Fruit fly (Drosophila melanogaster) whole organism, prepupa: ENCODE results near the gene CG31321.
A peak's percentile ranks its signal among the peaks of the same experiment; 100 is the strongest.

Experiments
- Blimp-1 ChIP-seq: fragments of 200-800 bp; sonication (Bioruptor generic); optimal IDR thresholded peaks from 3 replicates; lab custom pipeline; 2017; ENCODE audit warnings: missing biosample characterization, missing genetic modification characterization, mild to moderate bottlenecking, moderate library complexity, missing genetic modification reagents
- CG10631 ChIP-seq: fragments of 200-800 bp; sonication (Bioruptor generic); optimal IDR thresholded peaks from 2 replicates; lab custom pipeline; 2016; ENCODE audit warnings: missing biosample characterization, missing genetic modification characterization
- CG10669 ChIP-seq: fragments of 200-800 bp; sonication (Bioruptor generic); optimal IDR thresholded peaks from 3 replicates; lab custom pipeline; 2018; ENCODE audit warnings: missing biosample characterization, mild to moderate bottlenecking, missing genetic modification characterization, moderate library complexity
- CG11294 ChIP-seq: fragments of 200-800 bp; sonication (Bioruptor generic); IDR thresholded peaks from 2 replicates; pipeline ENCODE4 v1.3.6; 2022; ENCODE audit warnings: missing biosample characterization, missing genetic modification characterization
- CG11902 ChIP-seq: fragments of 200-800 bp; sonication (Bioruptor generic); optimal IDR thresholded peaks from 3 replicates; lab custom pipeline; 2016; ENCODE audit warnings: missing biosample characterization, missing genetic modification characterization
- CG15336 ChIP-seq: fragments of 200-800 bp; sonication (Bioruptor generic); IDR thresholded peaks from 2 replicates; pipeline ENCODE4 v1.3.6; 2022; ENCODE audit warnings: missing biosample characterization, missing genetic modification characterization
- CG1621 ChIP-seq: fragments of 200-800 bp; sonication (Bioruptor generic); optimal IDR thresholded peaks from 3 replicates; lab custom pipeline; 2018; ENCODE audit warnings: missing biosample characterization, mild to moderate bottlenecking, missing genetic modification characterization
- CG3032 ChIP-seq: fragments of 200-800 bp; optimal IDR thresholded peaks from 2 replicates; lab custom pipeline; 2019; ENCODE audit warnings: missing biosample characterization, mild to moderate bottlenecking, missing genetic modification characterization, moderate library complexity
- CG31627 ChIP-seq: fragments of 200-800 bp; sonication (Bioruptor generic); optimal IDR thresholded peaks from 3 replicates; lab custom pipeline; 2016; ENCODE audit warnings: missing biosample characterization, missing genetic modification characterization
- CG32006 ChIP-seq: fragments of 200-800 bp; sonication (Bioruptor generic); optimal IDR thresholded peaks from 3 replicates; lab custom pipeline; 2017; ENCODE audit warnings: missing biosample characterization, mild to moderate bottlenecking, missing genetic modification characterization
- CG34406 ChIP-seq: fragments of 200-800 bp; sonication (Bioruptor generic); optimal IDR thresholded peaks from 3 replicates; lab custom pipeline; 2016; ENCODE audit warnings: missing biosample characterization, missing genetic modification characterization
- CG3919 ChIP-seq: fragments of 200-800 bp; sonication (Bioruptor generic); optimal IDR thresholded peaks from 3 replicates; lab custom pipeline; 2016; ENCODE audit warnings: missing biosample characterization, missing genetic modification characterization
- CG4318 ChIP-seq: fragments of 200-800 bp; sonication (Bioruptor generic); optimal IDR thresholded peaks from 3 replicates; lab custom pipeline; 2017; ENCODE audit warnings: missing biosample characterization, mild to moderate bottlenecking, missing genetic modification characterization
- CG6163 ChIP-seq: fragments of 200-800 bp; sonication (Bioruptor generic); IDR thresholded peaks from 3 replicates; pipeline ENCODE4 v1.3.6; 2022; ENCODE audit warnings: missing biosample characterization, missing genetic modification characterization
- CG6276 ChIP-seq: fragments of 200-800 bp; sonication (Bioruptor generic); optimal IDR thresholded peaks from 2 replicates; lab custom pipeline; 2017; ENCODE audit warnings: missing biosample characterization, mild to moderate bottlenecking, missing genetic modification characterization
- CG6792 ChIP-seq: fragments of 200-800 bp; sonication (Bioruptor generic); optimal IDR thresholded peaks from 3 replicates; lab custom pipeline; 2016; ENCODE audit warnings: missing biosample characterization, missing genetic modification characterization
- CG7368 ChIP-seq: fragments of 200-800 bp; sonication (Bioruptor generic); optimal IDR thresholded peaks from 3 replicates; lab custom pipeline; 2016; ENCODE audit warnings: missing biosample characterization, missing genetic modification characterization
- CG8119 ChIP-seq: fragments of 200-800 bp; sonication (Bioruptor generic); IDR thresholded peaks from 3 replicates; pipeline ENCODE4 v1.3.6; 2022; ENCODE audit warnings: missing biosample characterization, missing genetic modification characterization
- CG8319 ChIP-seq: fragments of 200-800 bp; sonication (Bioruptor generic); optimal IDR thresholded peaks from 3 replicates; lab custom pipeline; 2016; ENCODE audit warnings: missing biosample characterization, missing genetic modification characterization
- Eip75B ChIP-seq: fragments of 200-800 bp; sonication (Bioruptor generic); optimal IDR thresholded peaks from 3 replicates; lab custom pipeline; 2016; ENCODE audit warnings: missing biosample characterization, missing genetic modification characterization
- Eip78C ChIP-seq: fragments of 200-800 bp; sonication (Bioruptor generic); peaks from one replicate; lab custom pipeline; 2016; ENCODE audit warnings: missing biosample characterization, missing genetic modification characterization
- Eip93F ChIP-seq: fragments of 200-800 bp; sonication (Bioruptor generic); optimal IDR thresholded peaks from 2 replicates; lab custom pipeline; 2016; ENCODE audit warnings: missing biosample characterization, mild to moderate bottlenecking, missing genetic modification characterization
- Ets96B ChIP-seq: fragments of 200-800 bp; optimal IDR thresholded peaks from 2 replicates; lab custom pipeline; 2019; ENCODE audit warnings: missing biosample characterization, mild to moderate bottlenecking, missing genetic modification characterization, moderate library complexity
- Gug ChIP-seq: fragments of 200-800 bp; sonication (Bioruptor generic); IDR thresholded peaks from 2 replicates; pipeline ENCODE4 v1.3.6; 2022; ENCODE audit warnings: missing biosample characterization, missing genetic modification characterization
- Hr38 ChIP-seq: sonication (Bioruptor generic); optimal IDR thresholded peaks from 2 replicates; lab custom pipeline; 2016; ENCODE audit warnings: missing biosample characterization, missing genetic modification characterization
- Hr4 ChIP-seq: fragments of 200-800 bp; sonication (Bioruptor generic); optimal IDR thresholded peaks from 3 replicates; lab custom pipeline; 2016; ENCODE audit warnings: missing biosample characterization, missing genetic modification characterization
- Lpt ChIP-seq: fragments of 200-800 bp; sonication (Bioruptor generic); optimal IDR thresholded peaks from 3 replicates; lab custom pipeline; 2016; ENCODE audit warnings: missing biosample characterization, missing genetic modification characterization
- OdsH ChIP-seq: fragments of 200-800 bp; sonication (Bioruptor generic); optimal IDR thresholded peaks from 3 replicates; lab custom pipeline; 2016; ENCODE audit warnings: missing biosample characterization, missing genetic modification characterization
- Smox ChIP-seq: fragments of 200-800 bp; sonication (Bioruptor generic); optimal IDR thresholded peaks from 3 replicates; lab custom pipeline; 2016; ENCODE audit warnings: missing biosample characterization, missing genetic modification characterization
- Sox102F ChIP-seq: fragments of 200-800 bp; sonication (Bioruptor generic); optimal IDR thresholded peaks from 2 replicates; lab custom pipeline; 2016; ENCODE audit warnings: missing biosample characterization, mild to moderate bottlenecking, missing genetic modification characterization
- Sox14 ChIP-seq: fragments of 200-800 bp; sonication (Bioruptor generic); optimal IDR thresholded peaks from 3 replicates; lab custom pipeline; 2016; ENCODE audit warnings: missing biosample characterization, missing genetic modification characterization
- Sox15 ChIP-seq: fragments of 200-800 bp; sonication (Bioruptor generic); optimal IDR thresholded peaks from 3 replicates; lab custom pipeline; 2016; ENCODE audit warnings: missing biosample characterization, missing genetic modification characterization
- achi ChIP-seq: fragments of 200-800 bp; sonication (Bioruptor generic); optimal IDR thresholded peaks from 3 replicates; lab custom pipeline; 2016; ENCODE audit warnings: missing biosample characterization, missing genetic modification characterization
- acj6 ChIP-seq: fragments of 200-800 bp; sonication (Bioruptor generic); optimal IDR thresholded peaks from 3 replicates; lab custom pipeline; 2016; ENCODE audit warnings: missing biosample characterization, missing genetic modification characterization
- dac ChIP-seq: fragments of 200-800 bp; sonication (Bioruptor generic); optimal IDR thresholded peaks from 2 replicates; lab custom pipeline; 2017; ENCODE audit warnings: missing biosample characterization, mild to moderate bottlenecking, missing genetic modification characterization
- dsx ChIP-seq: fragments of 200-800 bp; optimal IDR thresholded peaks from 3 replicates; lab custom pipeline; 2019; ENCODE audit warnings: missing biosample characterization, mild to moderate bottlenecking, missing genetic modification characterization, moderate library complexity; ENCODE audit not compliant: poor library complexity, severe bottlenecking
- eg ChIP-seq: fragments of 200-800 bp; sonication (Bioruptor generic); IDR thresholded peaks from 3 replicates; pipeline ENCODE4 v1.3.6; 2022; ENCODE audit warnings: missing biosample characterization, missing genetic modification characterization
- esn ChIP-seq: fragments of 200-800 bp; sonication (Bioruptor generic); optimal IDR thresholded peaks from 2 replicates; lab custom pipeline; 2016; ENCODE audit warnings: missing biosample characterization, mild to moderate bottlenecking, missing genetic modification characterization, moderate library complexity
- fd85E ChIP-seq: fragments of 200-800 bp; sonication (Bioruptor generic); optimal IDR thresholded peaks from 3 replicates; lab custom pipeline; 2016; ENCODE audit warnings: missing biosample characterization, missing genetic modification characterization
- fkh ChIP-seq: fragments of 200-800 bp; sonication (Bioruptor generic); optimal IDR thresholded peaks from 3 replicates; lab custom pipeline; 2017; ENCODE audit warnings: missing biosample characterization, mild to moderate bottlenecking, missing genetic modification characterization, moderate library complexity
- lz ChIP-seq: fragments of 200-800 bp; sonication (Bioruptor generic); optimal IDR thresholded peaks from 3 replicates; lab custom pipeline; 2016; ENCODE audit warnings: missing biosample characterization, missing genetic modification characterization
- net ChIP-seq: fragments of 200-800 bp; sonication (Bioruptor generic); optimal IDR thresholded peaks from 3 replicates; lab custom pipeline; 2016; ENCODE audit warnings: missing biosample characterization, missing genetic modification characterization
- pdm3 ChIP-seq: fragments of 200-800 bp; sonication (Bioruptor generic); optimal IDR thresholded peaks from 3 replicates; lab custom pipeline; 2016; ENCODE audit warnings: missing biosample characterization, missing genetic modification characterization
- spab ChIP-seq: fragments of 200-800 bp; sonication (Bioruptor generic); optimal IDR thresholded peaks from 2 replicates; lab custom pipeline; 2017; ENCODE audit warnings: missing biosample characterization, mild to moderate bottlenecking, missing genetic modification characterization, missing genetic modification reagents
- ss ChIP-seq, 2 experiments: fragments of 200-800 bp; sonication (Bioruptor generic); optimal IDR thresholded peaks; 2 replicates in 1 of 2; 3 replicates in 1 of 2; lab custom pipeline; 2017 to 2018; ENCODE audit warnings: mild to moderate bottlenecking in 2 of 2, missing biosample characterization in 2 of 2, missing genetic modification characterization in 2 of 2, moderate library complexity in 1 of 2
- svp ChIP-seq: fragments of 200-800 bp; sonication (Bioruptor generic); peaks from one replicate; lab custom pipeline; 2016; ENCODE audit warnings: missing biosample characterization, missing genetic modification characterization
- topi ChIP-seq: fragments of 200-800 bp; sonication (Bioruptor generic); optimal IDR thresholded peaks from 3 replicates; lab custom pipeline; 2016; ENCODE audit warnings: missing biosample characterization, missing genetic modification characterization

The CG31321 gene

dm6 chr3R:14344767-14345166 lies 34.6 kb downstream of the CG31321 start:
- TF ChIP-seq CG6276 (no peak), fkh (GFP tag; lab: Kevin White, UChicago) (no peak), achi (GFP tag; lab: Kevin White, UChicago) (no peak), CG34406 (no peak), CG7368 (GFP tag; lab: Kevin White, UChicago) (no peak), CG8319 (GFP tag; lab: Kevin White, UChicago) (no peak)

- TF ChIP-seq fd85E (no peak), Sox102F (peak; percentile 6), esn (GFP tag; lab: Kevin White, UChicago) (peak; percentile 35), CG34406 (peak; percentile 26), CG10631 (peak; percentile 64), lz (GFP tag; lab: Kevin White, UChicago) (peak; percentile 40), Ets96B (tag; lab: Kevin White, UChicago) (peak; percentile 34), CG4318 (GFP tag; lab: Kevin White, UChicago) (peak; percentile 52), topi (GFP tag; lab: Kevin White, UChicago) (peak; percentile 23), ss (GFP tag; optimal IDR thresholded peaks at IDR 0.05; lab: Kevin White, UChicago) (peak in 1 of 2 experiments; percentile 20), achi (GFP tag; lab: Kevin White, UChicago) (peak; percentile 47), CG31627 (GFP tag; lab: Kevin White, UChicago) (no peak), spab (GFP tag; lab: Kevin White, UChicago) (peak; percentile 8), svp (peak; percentile 63), Sox14 (GFP tag; lab: Kevin White, UChicago) (peak; percentile 28), CG6792 (peak; percentile 3), Gug (GFP tag; lab: Robert Waterston, UW) (no peak), CG3919 (GFP tag; lab: Kevin White, UChicago) (peak; percentile 45), acj6 (peak; percentile 52), CG6163 (GFP tag; lab: Robert Waterston, UW) (0 out of 3 replicates have a peak, but pooled peaks have one; percentile 5), Eip93F (GFP tag; lab: Kevin White, UChicago) (no peak), Eip75B (GFP tag; lab: Kevin White, UChicago) (peak; percentile 36), Smox (peak; percentile 11), Sox15 (GFP tag; lab: Kevin White, UChicago) (no peak), OdsH (GFP tag; lab: Kevin White, UChicago) (peak; percentile 54), CG3032 (tag; lab: Kevin White, UChicago) (peak; percentile 9), Eip78C (peak; percentile 86), CG32006 (peak; percentile 76), Hr38 (GFP tag; lab: Kevin White, UChicago) (no peak), Lpt (no peak), fkh (GFP tag; lab: Kevin White, UChicago) (no peak), CG11902 (no peak), dsx (GFP tag; lab: Kevin White, UChicago) (peak; percentile 39), pdm3 (peak; percentile 60), dac (peak; percentile 32), CG10669 (GFP tag; lab: Kevin White, UChicago) (peak; percentile 34), CG6276 (peak; percentile 26), Hr4 (peak; percentile 66), net (GFP tag; lab: Kevin White, UChicago) (peak; percentile 20), eg (GFP tag; lab: Robert Waterston, UW) (peak; percentile 33; the same call in 1 of the 3 replicates), CG15336 (GFP tag; lab: Robert Waterston, UW) (peak; percentile 55), Blimp-1 (no peak), CG11294 (GFP tag; lab: Robert Waterston, UW) (no peak), CG1621 (peak; percentile 19), CG8119 (GFP tag; lab: Robert Waterston, UW) (peak; percentile 55), CG7368 (GFP tag; lab: Kevin White, UChicago) (peak; percentile 2)
Measured at dm6 chr3R:14346838-14347745, 36.9 kb downstream of the CG31321 start.
